Fruit fly (Drosophila melanogaster) whole organism, embryonic: Measurements from ENCODE around the gene CG10512.

Experiments used
- Adf1 ChIP-seq: fragments of 200-800 bp; sonication (Bioruptor generic); IDR thresholded peaks from 2 replicates; pipeline ENCODE4 v1.3.6; 2022; ENCODE audit warnings: missing biosample characterization, missing genetic modification characterization
- Aef1 ChIP-seq: fragments of 200-800 bp; sonication (Bioruptor generic); IDR thresholded peaks from 3 replicates; pipeline ENCODE4 v1.3.6; 2022; ENCODE audit warnings: missing biosample characterization, missing genetic modification characterization
- BEAF-32 ChIP-seq: fragments of 200-800 bp; sonication (Bioruptor generic); optimal IDR thresholded peaks from 3 replicates; lab custom pipeline; 2017; ENCODE audit warnings: missing biosample characterization, missing genetic modification characterization, mild to moderate bottlenecking, moderate library complexity, missing genetic modification reagents
- CG10321 ChIP-seq: fragments of 200-800 bp; sonication (Bioruptor generic); IDR thresholded peaks from 2 replicates; pipeline ENCODE4 v1.3.6; 2022; ENCODE audit warnings: missing biosample characterization, missing genetic modification characterization
- CG11085 ChIP-seq: fragments of 200-800 bp; sonication (Bioruptor generic); IDR thresholded peaks from 2 replicates; pipeline ENCODE4 v1.3.6; 2022; ENCODE audit warnings: missing biosample characterization, missing genetic modification characterization
- CG13424 ChIP-seq: fragments of 200-800 bp; sonication (Bioruptor generic); optimal IDR thresholded peaks from 2 replicates; lab custom pipeline; 2019; ENCODE audit warnings: missing biosample characterization, mild to moderate bottlenecking, missing genetic modification characterization, moderate library complexity
- CG15073 ChIP-seq: fragments of 200-800 bp; sonication (Bioruptor generic); optimal IDR thresholded peaks from 2 replicates; lab custom pipeline; 2016; ENCODE audit warnings: missing biosample characterization, missing genetic modification characterization
- CG15696 ChIP-seq: fragments of 200-800 bp; sonication (Bioruptor generic); optimal IDR thresholded peaks from 2 replicates; lab custom pipeline; 2019; ENCODE audit warnings: missing biosample characterization, mild to moderate bottlenecking, missing genetic modification characterization, moderate library complexity
- CG16813 ChIP-seq: fragments of 200-800 bp; sonication (Bioruptor generic); IDR thresholded peaks from 3 replicates; pipeline ENCODE4 v1.3.6; 2022; ENCODE audit warnings: missing biosample characterization, missing genetic modification characterization; ENCODE audit not compliant: partially characterized antibody
- CG17186 ChIP-seq: fragments of 200-800 bp; sonication (Bioruptor generic); optimal IDR thresholded peaks from 3 replicates; lab custom pipeline; 2017; ENCODE audit warnings: missing biosample characterization, missing genetic modification reagents, missing genetic modification characterization
- CG17359 ChIP-seq: fragments of 200-800 bp; sonication (Bioruptor generic); optimal IDR thresholded peaks from 3 replicates; lab custom pipeline; 2018; ENCODE audit warnings: missing biosample characterization, mild to moderate bottlenecking, missing genetic modification characterization, moderate library complexity
- CG30431 ChIP-seq: fragments of 200-800 bp; sonication (Bioruptor generic); optimal IDR thresholded peaks from 2 replicates; lab custom pipeline; 2017; ENCODE audit warnings: missing biosample characterization, missing genetic modification characterization
- CG33213 ChIP-seq: fragments of 200-800 bp; sonication (Bioruptor generic); optimal IDR thresholded peaks from 3 replicates; lab custom pipeline; 2016; ENCODE audit warnings: missing biosample characterization, missing genetic modification characterization
- CG3847 ChIP-seq: fragments of 200-800 bp; sonication (Bioruptor generic); IDR thresholded peaks from 2 replicates; pipeline ENCODE4 v1.3.6; 2022; ENCODE audit warnings: missing biosample characterization, missing genetic modification characterization
- CG4854 ChIP-seq: fragments of 200-800 bp; sonication (Bioruptor generic); optimal IDR thresholded peaks from 2 replicates; lab custom pipeline; 2016; ENCODE audit warnings: missing biosample characterization, missing genetic modification characterization, inconsistent platforms
- Dref ChIP-seq: fragments of 200-800 bp; sonication (Bioruptor generic); IDR thresholded peaks from 2 replicates; pipeline ENCODE4 v1.3.6; 2022; ENCODE audit warnings: missing biosample characterization, missing genetic modification characterization
- E2f2 ChIP-seq: fragments of 200-800 bp; sonication (Bioruptor generic); IDR thresholded peaks from 2 replicates; pipeline ENCODE4 v1.3.6; 2022; ENCODE audit warnings: missing biosample characterization, missing genetic modification characterization
- Ets97D ChIP-seq: fragments of 200-800 bp; sonication (Bioruptor generic); optimal IDR thresholded peaks from 3 replicates; lab custom pipeline; 2016; ENCODE audit warnings: missing biosample characterization, missing genetic modification characterization
- HmgD ChIP-seq: fragments of 200-800 bp; sonication (Bioruptor generic); optimal IDR thresholded peaks from 3 replicates; lab custom pipeline; 2016; ENCODE audit warnings: missing biosample characterization, missing genetic modification characterization
- Mad ChIP-seq: fragments of 200-800 bp; sonication (Bioruptor generic); optimal IDR thresholded peaks from 2 replicates; lab custom pipeline; 2016; ENCODE audit warnings: missing biosample characterization, missing genetic modification characterization
- Med ChIP-seq: fragments of 200-800 bp; sonication (Bioruptor generic); peaks from one replicate; lab custom pipeline; 2016; ENCODE audit warnings: missing biosample characterization, missing genetic modification characterization, mild to moderate bottlenecking, inconsistent platforms, moderate library complexity
- Mes4 ChIP-seq: fragments of 200-800 bp; sonication (Bioruptor generic); optimal IDR thresholded peaks from 2 replicates; lab custom pipeline; 2016; ENCODE audit warnings: missing biosample characterization, missing genetic modification characterization
- Opbp ChIP-seq: fragments of 200-800 bp; sonication (Bioruptor generic); IDR thresholded peaks from 3 replicates; pipeline ENCODE4 v1.3.6; 2022; ENCODE audit warnings: missing biosample characterization, missing genetic modification characterization; ENCODE audit not compliant: partially characterized antibody
- Pdp1 ChIP-seq, 2 experiments: fragments of 200-800 bp; sonication (Bioruptor generic); optimal IDR thresholded peaks; 3 replicates each; lab custom pipeline; 2016; ENCODE audit warnings: missing biosample characterization in 2 of 2, missing genetic modification characterization in 2 of 2, mild to moderate bottlenecking in 1 of 2, moderate library complexity in 1 of 2
- Rfx ChIP-seq: fragments of 200-800 bp; sonication (Bioruptor generic); IDR thresholded peaks from 2 replicates; pipeline ENCODE4 v1.3.6; 2022; ENCODE audit warnings: missing biosample characterization, missing genetic modification characterization
- Sry-δ ChIP-seq: fragments of 200-800 bp; sonication (Bioruptor generic); optimal IDR thresholded peaks from 2 replicates; lab custom pipeline; 2016; ENCODE audit warnings: missing biosample characterization, missing genetic modification characterization
- TFAM ChIP-seq: fragments of 200-800 bp; sonication (Bioruptor generic); optimal IDR thresholded peaks from 2 replicates; lab custom pipeline; 2017; ENCODE audit warnings: missing biosample characterization, missing genetic modification characterization, inconsistent platforms
- cad ChIP-seq: fragments of >200 bp; optimal IDR thresholded peaks from 2 replicates; lab custom pipeline; 2017; ENCODE audit warnings: missing biosample characterization, missing genetic modification characterization
- cato ChIP-seq: fragments of 200-800 bp; sonication (Bioruptor generic); optimal IDR thresholded peaks from 2 replicates; lab custom pipeline; 2016; ENCODE audit warnings: missing biosample characterization, missing genetic modification characterization, borderline replicate concordance
- caup ChIP-seq: fragments of 200-800 bp; sonication (Bioruptor generic); optimal IDR thresholded peaks from 3 replicates; lab custom pipeline; 2017; ENCODE audit warnings: missing biosample characterization, mild to moderate bottlenecking, missing genetic modification characterization, moderate library complexity; ENCODE audit not compliant: severe bottlenecking
- chm ChIP-seq: fragments of 200-800 bp; sonication (Bioruptor generic); IDR thresholded peaks from 2 replicates; pipeline ENCODE4 v1.3.6; 2022; ENCODE audit warnings: missing biosample characterization, missing genetic modification characterization
- esg ChIP-seq: fragments of 200-800 bp; sonication (Bioruptor generic); conservative IDR thresholded peaks from 2 replicates; pipeline ENCODE4 v1.3.6; 2022; ENCODE audit warnings: missing biosample characterization, missing genetic modification characterization
- ewg ChIP-seq: fragments of 200-800 bp; sonication (Bioruptor generic); optimal IDR thresholded peaks from 3 replicates; lab custom pipeline; 2017; ENCODE audit warnings: mild to moderate bottlenecking, missing biosample characterization, missing genetic modification reagents, missing genetic modification characterization
- exex ChIP-seq: fragments of 200-800 bp; sonication (Bioruptor generic); optimal IDR thresholded peaks from 4 replicates; lab custom pipeline; 2018; ENCODE audit warnings: missing biosample characterization, mild to moderate bottlenecking, missing genetic modification characterization, moderate library complexity
- gce ChIP-seq: fragments of 200-800 bp; sonication (Bioruptor generic); IDR thresholded peaks from 3 replicates; pipeline ENCODE4 v1.3.6; 2022; ENCODE audit warnings: missing biosample characterization, missing genetic modification characterization
- gfzf ChIP-seq: fragments of 200-800 bp; sonication (Bioruptor generic); optimal IDR thresholded peaks from 2 replicates; lab custom pipeline; 2016; ENCODE audit warnings: missing biosample characterization, mild to moderate bottlenecking, missing genetic modification characterization, moderate library complexity
- grau ChIP-seq: fragments of 200-800 bp; optimal IDR thresholded peaks from 3 replicates; lab custom pipeline; 2019; ENCODE audit warnings: missing biosample characterization, mild to moderate bottlenecking, missing genetic modification characterization, moderate library complexity
- grn ChIP-seq: fragments of 200-800 bp; sonication (Bioruptor generic); optimal IDR thresholded peaks from 3 replicates; lab custom pipeline; 2017; ENCODE audit warnings: missing biosample characterization, missing genetic modification characterization
- hbn ChIP-seq: fragments of 200-800 bp; sonication (Bioruptor generic); IDR thresholded peaks from 2 replicates; pipeline ENCODE4 v1.3.6; 2022; ENCODE audit warnings: missing biosample characterization, missing genetic modification characterization; ENCODE audit not compliant: partially characterized antibody
- hth ChIP-seq: fragments of >200 bp; optimal IDR thresholded peaks from 2 replicates; lab custom pipeline; 2017; ENCODE audit warnings: inconsistent platforms
- jumu ChIP-seq: fragments of 200-800 bp; sonication (Bioruptor generic); optimal IDR thresholded peaks from 3 replicates; lab custom pipeline; 2016; ENCODE audit warnings: missing biosample characterization, missing genetic modification characterization
- knrl ChIP-seq: fragments of 200-800 bp; sonication (Bioruptor generic); IDR thresholded peaks from 3 replicates; pipeline ENCODE4 v1.3.6; 2022; ENCODE audit warnings: missing biosample characterization, missing genetic modification characterization; ENCODE audit not compliant: partially characterized antibody
- onecut ChIP-seq: fragments of 200-800 bp; sonication (Bioruptor generic); IDR thresholded peaks from 2 replicates; pipeline ENCODE4 v1.3.6; 2022; ENCODE audit warnings: missing biosample characterization, missing genetic modification characterization
- prd ChIP-seq, 3 experiments: fragments of >200 bp in 2 of 3; fragments of 200-800 bp in 1 of 3; sonication (Bioruptor generic) in 1 of 3; optimal IDR thresholded peaks in 2 of 3; IDR thresholded peaks in 1 of 3; 2 replicates in 2 of 3; 3 replicates in 1 of 3; pipeline versions ENCODE4 v1.3.6 to Lab custom; 2017 to 2022; ENCODE audit warnings: missing biosample characterization in 1 of 3, missing genetic modification characterization in 1 of 3
- rib ChIP-seq: fragments of 200-800 bp; sonication (Bioruptor generic); IDR thresholded peaks from 2 replicates; pipeline ENCODE4 v1.3.6; 2022; ENCODE audit warnings: missing biosample characterization, missing genetic modification characterization
- shn ChIP-seq: fragments of 200-800 bp; sonication (Bioruptor generic); optimal IDR thresholded peaks from 3 replicates; lab custom pipeline; 2016; ENCODE audit warnings: missing biosample characterization, missing genetic modification characterization
- trem ChIP-seq: fragments of 200-800 bp; optimal IDR thresholded peaks from 3 replicates; lab custom pipeline; 2019; ENCODE audit warnings: missing biosample characterization, mild to moderate bottlenecking, missing genetic modification characterization, moderate library complexity
- zf30C ChIP-seq: fragments of 200-800 bp; sonication (Bioruptor generic); optimal IDR thresholded peaks from 3 replicates; lab custom pipeline; 2018; ENCODE audit warnings: missing biosample characterization, mild to moderate bottlenecking, missing genetic modification characterization

Gene CG10512

dm6 chr3L:21175531-21176271, 27.0 kb upstream of the CG10512 start (continued):
- TF ChIP-seq Rfx (GFP tag; lab: Robert Waterston, UW): 0 out of 2 replicates have a peak, but pooled peaks have one; percentile 30
- TF ChIP-seq Pdp1 (GFP tag; optimal IDR thresholded peaks at IDR 0.05; lab: Kevin White, UChicago): peak in 1 of 2 experiments; percentile 42
- TF ChIP-seq Aef1 (GFP tag; lab: Robert Waterston, UW): no peak
- TF ChIP-seq CG15073 (GFP tag; lab: Kevin White, UChicago): no peak
- peak; percentile 61; the same call in 1 of the 2 replicates for TF ChIP-seq Dref (GFP tag; lab: Robert Waterston, UW)
- peak; percentile 67; the same call in 1 of the 2 replicates for TF ChIP-seq rib (GFP tag; lab: Robert Waterston, UW)
- TF ChIP-seq CG30431 (GFP tag; lab: Kevin White, UChicago): no peak
- peak; percentile 26 for TF ChIP-seq jumu (GFP tag; lab: Kevin White, UChicago)
- peak; percentile 11; the same call in 1 of the 2 replicates for TF ChIP-seq onecut
- TF ChIP-seq Sry-δ: peak; percentile 66
- TF ChIP-seq gce (GFP tag; lab: Robert Waterston, UW): no peak
- TF ChIP-seq CG11085 (GFP tag; lab: Robert Waterston, UW): no peak
- TF ChIP-seq CG3847: 0 out of 2 replicates have a peak, but pooled peaks have one; percentile 26
- TF ChIP-seq Med: peak; percentile 82
- no peak for TF ChIP-seq esg
- TF ChIP-seq shn (GFP tag; lab: Kevin White, UChicago): no peak
- peak; percentile 93 for TF ChIP-seq gfzf (GFP tag; lab: Kevin White, UChicago)
- TF ChIP-seq cad (GFP tag; lab: Kevin White, UChicago): no peak
- peak; percentile 35; the same call in 1 of the 2 replicates for TF ChIP-seq Adf1 (GFP tag; lab: Robert Waterston, UW)
- 0 out of 3 replicates have a peak, but pooled peaks have one; percentile 44 for TF ChIP-seq CG16813
- no peak for TF ChIP-seq TFAM (GFP tag; lab: Kevin White, UChicago)
- TF ChIP-seq zf30C: no peak
- peak; percentile 58 for TF ChIP-seq knrl (GFP tag; lab: Robert Waterston, UW)
- TF ChIP-seq HmgD (GFP tag; lab: Kevin White, UChicago): peak; percentile 11
- TF ChIP-seq CG17186 (GFP tag; lab: Kevin White, UChicago): peak; percentile 69
- TF ChIP-seq CG10321 (GFP tag; lab: Robert Waterston, UW): 0 out of 2 replicates have a peak, but pooled peaks have one; percentile 24
- TF ChIP-seq Ets97D (GFP tag; lab: Kevin White, UChicago): peak; percentile 70
- TF ChIP-seq CG17359 (tag; lab: Kevin White, UChicago): no peak
- peak; percentile 33; the same call in 1 of the 2 replicates for TF ChIP-seq hbn (GFP tag; lab: Robert Waterston, UW)
- no peak for TF ChIP-seq grn (GFP tag; lab: Kevin White, UChicago)
- TF ChIP-seq exex (tag; lab: Kevin White, UChicago): no peak
- TF ChIP-seq E2f2 (GFP tag; lab: Robert Waterston, UW): peak; percentile 60
- no peak for TF ChIP-seq cato (GFP tag; lab: Kevin White, UChicago)
- no peak for TF ChIP-seq CG13424 (tag; lab: Kevin White, UChicago)
- TF ChIP-seq Opbp (GFP tag; lab: Robert Waterston, UW): peak; percentile 22; the same call in 1 of the 3 replicates
- TF ChIP-seq CG4854 (GFP tag; lab: Kevin White, UChicago): peak; percentile 97
- peak; percentile 12 for TF ChIP-seq grau (tag; lab: Kevin White, UChicago)
- no peak for TF ChIP-seq prd (optimal IDR thresholded peaks at IDR 0.05; lab: Kevin White, UChicago)
- 0 out of 3 replicates have a peak, but pooled peaks have one; percentile 4 for TF ChIP-seq prd (GFP tag; IDR thresholded peaks at IDR 0.05; lab: Robert Waterston, UW)
- TF ChIP-seq BEAF-32 (GFP tag; lab: Kevin White, UChicago): peak; percentile 70
- TF ChIP-seq CG33213 (GFP tag; lab: Kevin White, UChicago): peak; percentile 39
- no peak for TF ChIP-seq hth
- TF ChIP-seq CG15696 (tag; lab: Kevin White, UChicago): no peak
- TF ChIP-seq ewg (GFP tag; lab: Kevin White, UChicago): peak; percentile 38
- TF ChIP-seq Mad (GFP tag; lab: Kevin White, UChicago): peak; percentile 11
- peak; percentile 56; the same call in 1 of the 2 replicates for TF ChIP-seq chm (GFP tag; lab: Robert Waterston, UW)
- peak; percentile 77 for TF ChIP-seq trem (tag; lab: Kevin White, UChicago)
- TF ChIP-seq caup (GFP tag; lab: Kevin White, UChicago): no peak
- no peak for TF ChIP-seq Mes4 (GFP tag; lab: Kevin White, UChicago)
